Fruit fly (Drosophila melanogaster) whole organism, embryonic: ENCODE data around the gene CG11560.

Experiments
- Asciz ChIP-seq: fragments of 200-800 bp; sonication (Bioruptor generic); optimal IDR thresholded peaks from 2 replicates; lab custom pipeline; 2017; ENCODE audit warnings: missing biosample characterization, mild to moderate bottlenecking, missing genetic modification characterization, missing genetic modification reagents
- B-H1 ChIP-seq: fragments of 200-800 bp; sonication (Bioruptor generic); IDR thresholded peaks from 3 replicates; pipeline ENCODE4 v1.3.6; 2022; ENCODE audit warnings: missing biosample characterization, missing genetic modification characterization
- Blimp-1 ChIP-seq: fragments of 200-800 bp; sonication (Bioruptor generic); optimal IDR thresholded peaks from 3 replicates; lab custom pipeline; 2018; ENCODE audit warnings: missing biosample characterization, missing genetic modification characterization, mild to moderate bottlenecking, moderate library complexity, missing genetic modification reagents
- BtbVII ChIP-seq: fragments of 200-800 bp; sonication (Bioruptor generic); optimal IDR thresholded peaks from 3 replicates; lab custom pipeline; 2017; ENCODE audit warnings: missing biosample characterization, mild to moderate bottlenecking, missing genetic modification characterization
- CG10209 ChIP-seq: fragments of 200-800 bp; sonication (Bioruptor generic); optimal IDR thresholded peaks from 3 replicates; lab custom pipeline; 2017; ENCODE audit warnings: missing biosample characterization, mild to moderate bottlenecking, missing genetic modification characterization, missing genetic modification reagents
- CG10321 ChIP-seq: fragments of 200-800 bp; sonication (Bioruptor generic); IDR thresholded peaks from 2 replicates; pipeline ENCODE4 v1.3.6; 2022; ENCODE audit warnings: missing biosample characterization, missing genetic modification characterization
- CG11504 ChIP-seq: fragments of 200-800 bp; sonication (Bioruptor generic); optimal IDR thresholded peaks from 3 replicates; lab custom pipeline; 2019; ENCODE audit warnings: missing biosample characterization, mild to moderate bottlenecking, missing genetic modification characterization, moderate library complexity
- CG11695 ChIP-seq: fragments of 200-800 bp; sonication (Bioruptor generic); IDR thresholded peaks from 3 replicates; pipeline ENCODE4 v1.3.6; 2022; ENCODE audit warnings: missing biosample characterization, missing genetic modification characterization
- CG11696 ChIP-seq: fragments of 200-800 bp; sonication (Bioruptor generic); IDR thresholded peaks from 2 replicates; pipeline ENCODE4 v1.3.6; 2022; ENCODE audit warnings: missing biosample characterization, missing genetic modification characterization
- CG13424 ChIP-seq: fragments of 200-800 bp; sonication (Bioruptor generic); optimal IDR thresholded peaks from 2 replicates; lab custom pipeline; 2019; ENCODE audit warnings: missing biosample characterization, mild to moderate bottlenecking, missing genetic modification characterization, moderate library complexity
- CG13775 ChIP-seq: fragments of 200-800 bp; sonication (Bioruptor generic); optimal IDR thresholded peaks from 3 replicates; lab custom pipeline; 2017; ENCODE audit warnings: missing biosample characterization, mild to moderate bottlenecking, missing genetic modification characterization
- CG13894 ChIP-seq: fragments of 200-800 bp; sonication (Bioruptor generic); optimal IDR thresholded peaks from 3 replicates; lab custom pipeline; 2018; ENCODE audit warnings: missing biosample characterization, mild to moderate bottlenecking, missing genetic modification characterization, moderate library complexity
- CG15479 ChIP-seq: fragments of 200-800 bp; sonication (Bioruptor generic); optimal IDR thresholded peaks from 3 replicates; lab custom pipeline; 2019; ENCODE audit warnings: missing biosample characterization, mild to moderate bottlenecking, missing genetic modification characterization, moderate library complexity
- CG17186 ChIP-seq: fragments of 200-800 bp; sonication (Bioruptor generic); optimal IDR thresholded peaks from 3 replicates; lab custom pipeline; 2017; ENCODE audit warnings: missing biosample characterization, missing genetic modification reagents, missing genetic modification characterization
- CG17361 ChIP-seq: fragments of 200-800 bp; sonication (Bioruptor generic); IDR thresholded peaks from 3 replicates; pipeline ENCODE4 v1.3.6; 2022; ENCODE audit warnings: missing biosample characterization, missing genetic modification characterization
- CG17612 ChIP-seq: fragments of 200-800 bp; sonication (Bioruptor generic); IDR thresholded peaks from 2 replicates; pipeline ENCODE4 v1.3.6; 2022; ENCODE audit warnings: missing biosample characterization, missing genetic modification characterization
- CG1792 ChIP-seq: fragments of 200-800 bp; sonication (Bioruptor generic); optimal IDR thresholded peaks from 2 replicates; lab custom pipeline; 2016; ENCODE audit warnings: missing biosample characterization, missing genetic modification characterization
- CG18011 ChIP-seq: fragments of 200-800 bp; sonication (Bioruptor generic); optimal IDR thresholded peaks from 2 replicates; lab custom pipeline; 2017; ENCODE audit warnings: missing biosample characterization, missing genetic modification characterization, mild to moderate bottlenecking, moderate library complexity, missing genotype
- CG18599 ChIP-seq: fragments of 200-800 bp; sonication (Bioruptor generic); optimal IDR thresholded peaks from 3 replicates; lab custom pipeline; 2017; ENCODE audit warnings: missing biosample characterization, missing genetic modification characterization, mild to moderate bottlenecking, moderate library complexity, missing genetic modification reagents
- CG30431 ChIP-seq: fragments of 200-800 bp; sonication (Bioruptor generic); optimal IDR thresholded peaks from 2 replicates; lab custom pipeline; 2017; ENCODE audit warnings: missing biosample characterization, missing genetic modification characterization
- CG31388 ChIP-seq: fragments of 200-800 bp; sonication (Bioruptor generic); optimal IDR thresholded peaks from 2 replicates; lab custom pipeline; 2016; ENCODE audit warnings: missing biosample characterization, missing genetic modification characterization
- CG3995 ChIP-seq: fragments of 200-800 bp; sonication (Bioruptor generic); optimal IDR thresholded peaks from 3 replicates; lab custom pipeline; 2016; ENCODE audit warnings: missing biosample characterization, missing genetic modification characterization
- CG4707 ChIP-seq: fragments of 200-800 bp; sonication (Bioruptor generic); optimal IDR thresholded peaks from 2 replicates; lab custom pipeline; 2018; ENCODE audit warnings: missing biosample characterization, mild to moderate bottlenecking, missing genetic modification characterization, moderate library complexity
- CG6254 ChIP-seq: fragments of 200-800 bp; sonication (Bioruptor generic); optimal IDR thresholded peaks from 3 replicates; lab custom pipeline; 2017; ENCODE audit warnings: mild to moderate bottlenecking, missing biosample characterization, missing genetic modification reagents, missing genetic modification characterization
- CG8359 ChIP-seq: fragments of 200-800 bp; sonication (Bioruptor generic); optimal IDR thresholded peaks from 2 replicates; lab custom pipeline; 2017; ENCODE audit warnings: missing biosample characterization, mild to moderate bottlenecking, missing genetic modification characterization, borderline replicate concordance
- D ChIP-seq, 2 experiments: fragments of 200-800 bp in 1 of 2; fragments of >200 bp in 1 of 2; sonication (Bioruptor generic) in 1 of 2; optimal IDR thresholded peaks; 2 replicates in 1 of 2; 3 replicates in 1 of 2; lab custom pipeline; 2017; ENCODE audit warnings: mild to moderate bottlenecking in 1 of 2, missing biosample characterization in 1 of 2, missing genetic modification characterization in 1 of 2, missing genetic modification reagents in 1 of 2
- Ets97D ChIP-seq: fragments of 200-800 bp; sonication (Bioruptor generic); optimal IDR thresholded peaks from 3 replicates; lab custom pipeline; 2016; ENCODE audit warnings: missing biosample characterization, missing genetic modification characterization
- HLH3B ChIP-seq: fragments of 200-800 bp; sonication (Bioruptor generic); IDR thresholded peaks from 2 replicates; pipeline ENCODE4 v1.3.6; 2022; ENCODE audit warnings: missing biosample characterization, missing genetic modification characterization
- Meics ChIP-seq: fragments of 200-800 bp; sonication (Bioruptor generic); optimal IDR thresholded peaks from 2 replicates; lab custom pipeline; 2017; ENCODE audit warnings: missing biosample characterization, mild to moderate bottlenecking, missing genetic modification characterization
- NFAT ChIP-seq: fragments of 200-800 bp; sonication (Bioruptor generic); IDR thresholded peaks from 2 replicates; pipeline ENCODE4 v1.3.6; 2022; ENCODE audit warnings: missing biosample characterization, missing genetic modification characterization
- Neu2 ChIP-seq: fragments of 200-800 bp; sonication (Bioruptor generic); optimal IDR thresholded peaks from 3 replicates; lab custom pipeline; 2016; ENCODE audit warnings: missing biosample characterization, missing genetic modification characterization, borderline replicate concordance
- Nf-YC ChIP-seq: fragments of 200-800 bp; optimal IDR thresholded peaks from 3 replicates; lab custom pipeline; 2019; ENCODE audit warnings: missing biosample characterization, mild to moderate bottlenecking, missing genetic modification characterization, moderate library complexity
- Poxn ChIP-seq: fragments of 200-800 bp; sonication (Bioruptor generic); IDR thresholded peaks from 2 replicates; pipeline ENCODE4 v1.3.6; 2022; ENCODE audit warnings: missing biosample characterization, missing genetic modification characterization
- Sin3A ChIP-seq: fragments of >200 bp; optimal IDR thresholded peaks from 2 replicates; lab custom pipeline; 2018
- Six4 ChIP-seq: fragments of 200-800 bp; sonication (Bioruptor generic); optimal IDR thresholded peaks from 2 replicates; lab custom pipeline; 2016; ENCODE audit warnings: missing biosample characterization, missing genetic modification characterization
- Xbp1 ChIP-seq: fragments of 200-800 bp; sonication (Bioruptor generic); optimal IDR thresholded peaks from 3 replicates; lab custom pipeline; 2016; ENCODE audit warnings: missing biosample characterization, mild to moderate bottlenecking, missing genetic modification characterization
- bowl ChIP-seq: fragments of 200-800 bp; sonication (Bioruptor generic); IDR thresholded peaks from 2 replicates; pipeline ENCODE4 v1.3.6; 2022; ENCODE audit warnings: missing biosample characterization, missing genetic modification characterization
- dati ChIP-seq: fragments of 200-800 bp; sonication (Bioruptor generic); IDR thresholded peaks from 2 replicates; pipeline ENCODE4 v1.3.6; 2022; ENCODE audit warnings: missing biosample characterization, missing genetic modification characterization
- fd102C ChIP-seq: fragments of 200-800 bp; sonication (Bioruptor generic); optimal IDR thresholded peaks from 2 replicates; lab custom pipeline; 2018; ENCODE audit warnings: missing biosample characterization, mild to moderate bottlenecking, missing genetic modification characterization, moderate library complexity
- gsb ChIP-seq: fragments of 200-800 bp; sonication (Bioruptor generic); IDR thresholded peaks from 2 replicates; pipeline ENCODE4 v1.3.6; 2022; ENCODE audit warnings: missing biosample characterization, missing genetic modification characterization
- gsb-n ChIP-seq: fragments of 200-800 bp; sonication (Bioruptor generic); optimal IDR thresholded peaks from 3 replicates; lab custom pipeline; 2018; ENCODE audit warnings: missing biosample characterization, mild to moderate bottlenecking, missing genetic modification characterization
- hbn ChIP-seq: fragments of 200-800 bp; sonication (Bioruptor generic); IDR thresholded peaks from 2 replicates; pipeline ENCODE4 v1.3.6; 2022; ENCODE audit warnings: missing biosample characterization, missing genetic modification characterization; ENCODE audit not compliant: partially characterized antibody
- kah ChIP-seq: fragments of 200-800 bp; sonication (Bioruptor generic); optimal IDR thresholded peaks from 2 replicates; lab custom pipeline; 2018; ENCODE audit warnings: missing biosample characterization, mild to moderate bottlenecking, missing genetic modification characterization
- lilli ChIP-seq: fragments of 200-800 bp; sonication (Bioruptor generic); optimal IDR thresholded peaks from 3 replicates; lab custom pipeline; 2016; ENCODE audit warnings: missing biosample characterization, missing genetic modification characterization
- mam ChIP-seq: fragments of 200-800 bp; sonication (Bioruptor generic); optimal IDR thresholded peaks from 3 replicates; lab custom pipeline; 2016; ENCODE audit warnings: missing biosample characterization, missing genetic modification characterization
- slou ChIP-seq: fragments of 200-800 bp; sonication (Bioruptor generic); optimal IDR thresholded peaks from 3 replicates; lab custom pipeline; 2016; ENCODE audit warnings: missing biosample characterization, missing genetic modification characterization
- so ChIP-seq: fragments of 200-800 bp; sonication (Bioruptor generic); IDR thresholded peaks from 3 replicates; pipeline ENCODE4 v1.3.6; 2022; ENCODE audit warnings: missing biosample characterization, missing genetic modification characterization
- sob ChIP-seq: fragments of 200-800 bp; sonication (Bioruptor generic); IDR thresholded peaks from 2 replicates; pipeline ENCODE4 v1.3.6; 2022; ENCODE audit warnings: missing biosample characterization, missing genetic modification characterization
- toy ChIP-seq: fragments of 200-800 bp; sonication (Bioruptor generic); IDR thresholded peaks from 2 replicates; pipeline ENCODE4 v1.3.6; 2022; ENCODE audit warnings: missing biosample characterization, missing genetic modification characterization
- wdn ChIP-seq: fragments of 200-800 bp; sonication (Bioruptor generic); IDR thresholded peaks from 2 replicates; pipeline ENCODE4 v1.3.6; 2022; ENCODE audit warnings: missing biosample characterization, missing genetic modification characterization

The CG11560 gene

dm6 chr3L:12131918-12132317 lies 12.1 kb downstream of the CG11560 start, which contains the start of gene DEF8 (continued):
- TF ChIP-seq Nf-YC (tag; lab: Kevin White, UChicago) (peak; percentile 73), lilli (GFP tag; lab: Kevin White, UChicago) (peak; percentile 76), bowl (peak; percentile 59; the same call in 1 of the 2 replicates), CG13775 (GFP tag; lab: Kevin White, UChicago) (peak; percentile 81), toy (GFP tag; lab: Robert Waterston, UW) (peak; percentile 38; the same call in 1 of the 2 replicates), dati (GFP tag; lab: Robert Waterston, UW) (peak; percentile 83), CG11504 (tag; lab: Kevin White, UChicago) (peak; percentile 92), CG30431 (GFP tag; lab: Kevin White, UChicago) (peak; percentile 51), wdn (GFP tag; lab: Robert Waterston, UW) (peak; percentile 62), CG10321 (GFP tag; lab: Robert Waterston, UW) (peak; percentile 68; the same call in 1 of the 2 replicates), mam (GFP tag; lab: Kevin White, UChicago) (peak; percentile 57), gsb-n (tag; lab: Kevin White, UChicago) (peak; percentile 85), hbn (GFP tag; lab: Robert Waterston, UW) (no peak), HLH3B (GFP tag; lab: Robert Waterston, UW) (peak; percentile 94), gsb (GFP tag; lab: Robert Waterston, UW) (peak; percentile 60), B-H1 (GFP tag; lab: Robert Waterston, UW) (peak; percentile 76), CG17361 (GFP tag; lab: Robert Waterston, UW) (peak; percentile 96), Six4 (peak; percentile 51), so (peak; percentile 75; the same call in 2 of the 3 replicates), CG17186 (GFP tag; lab: Kevin White, UChicago) (peak; percentile 82), CG11696 (GFP tag; lab: Robert Waterston, UW) (peak; percentile 72), Neu2 (no peak), CG17612 (GFP tag; lab: Robert Waterston, UW) (0 out of 2 replicates have a peak, but pooled peaks have one; percentile 29), CG11695 (GFP tag; lab: Robert Waterston, UW) (peak; percentile 88), Asciz (GFP tag; lab: Kevin White, UChicago) (peak; percentile 78), D (optimal IDR thresholded peaks at IDR 0.05; lab: Kevin White, UChicago) (no peak), D (GFP tag; optimal IDR thresholded peaks at IDR 0.05; lab: Kevin White, UChicago) (peak; percentile 75), CG10209 (peak; percentile 80), CG31388 (GFP tag; lab: Kevin White, UChicago) (no peak), Sin3A (lab: Kevin White, UChicago) (peak; percentile 60), CG18011 (GFP tag; lab: Kevin White, UChicago) (peak; percentile 43), Blimp-1 (GFP tag; lab: Kevin White, UChicago) (peak; percentile 90), fd102C (GFP tag; lab: Kevin White, UChicago) (no peak), BtbVII (peak; percentile 61), Poxn (GFP tag; lab: Robert Waterston, UW) (no peak), Ets97D (no peak), Meics (GFP tag; lab: Kevin White, UChicago) (peak; percentile 84), CG4707 (peak; percentile 63), CG1792 (GFP tag; lab: Kevin White, UChicago) (no peak), kah (GFP tag; lab: Kevin White, UChicago) (peak; percentile 100), Xbp1 (GFP tag; lab: Kevin White, UChicago) (peak; percentile 86), CG18599 (GFP tag; lab: Kevin White, UChicago) (peak; percentile 83), sob (peak; percentile 87), CG15479 (GFP tag; lab: Kevin White, UChicago) (no peak), CG8359 (peak; percentile 60), CG6254 (peak; percentile 73), CG3995 (GFP tag; lab: Kevin White, UChicago) (no peak), slou (GFP tag; lab: Kevin White, UChicago) (no peak), CG13894 (tag; lab: Kevin White, UChicago) (no peak), CG13424 (tag; lab: Kevin White, UChicago) (peak; percentile 87), NFAT (GFP tag; lab: Robert Waterston, UW) (peak; percentile 71)
